Worm (Caenorhabditis elegans): Measurements from ENCODE around the gene zig-12.

zig-12 gene

ce11 chrX:8763607-8764006 is at the start of gene zig-12:
Gene zig-12, plus strand, starts transcription at chrX:8763907.
- TF ChIP-seq ahr-1 (tag; optimal IDR thresholded peaks at IDR 0.05) (no peak), gmeb-2 (tag; optimal IDR thresholded peaks at IDR 0.05) (no peak), elt-2 (tag; optimal IDR thresholded peaks at IDR 0.05) (no peak), ceh-22 (tag; optimal IDR thresholded peaks at IDR 0.05) (no peak), pha-2 (tag; optimal IDR thresholded peaks at IDR 0.05) (no peak), pat-9 (tag; optimal IDR thresholded peaks at IDR 0.05) (no peak), zip-5 (tag; optimal IDR thresholded peaks at IDR 0.05) (no peak), T23F11.4 (GFP tag; optimal IDR thresholded peaks at IDR 0.05) (no peak), ttx-3 (tag; optimal IDR thresholded peaks at IDR 0.05) (no peak), nhr-232 (tag; optimal IDR thresholded peaks at IDR 0.05) (no peak), tbx-7 (tag; optimal IDR thresholded peaks at IDR 0.05) (no peak)

ce11 chrX:8714845-8715244 is 48.9 kb upstream of the zig-12 start:
- TF ChIP-seq rnt-1 (tag; optimal IDR thresholded peaks at IDR 0.05), result no peak
- TF ChIP-seq hlh-13 (GFP tag; optimal IDR thresholded peaks at IDR 0.05), result no peak
- no peak for TF ChIP-seq fax-1 (tag; optimal IDR thresholded peaks at IDR 0.05)
- no peak for TF ChIP-seq ceh-45 (GFP tag; IDR thresholded peaks at IDR 0.05)
- TF ChIP-seq pag-3 (tag; optimal IDR thresholded peaks at IDR 0.05; ENCODE audit: borderline replicate concordance), result no peak
- no peak for TF ChIP-seq ets-4 (tag; optimal IDR thresholded peaks at IDR 0.05)
- TF ChIP-seq ttx-3 (tag; optimal IDR thresholded peaks at IDR 0.05), result no peak
- TF ChIP-seq ztf-16 (tag; optimal IDR thresholded peaks at IDR 0.05), result no peak
- no peak for TF ChIP-seq ceh-14 (tag; optimal IDR thresholded peaks at IDR 0.05)

- TF ChIP-seq ceh-18 (tag; optimal IDR thresholded peaks at IDR 0.05) (no peak), tbx-7 (tag; optimal IDR thresholded peaks at IDR 0.05) (no peak), K09A11.1 (tag; optimal IDR thresholded peaks at IDR 0.05; ENCODE audit: insufficient read depth) (no peak), unc-86 (tag; optimal IDR thresholded peaks at IDR 0.05) (no peak), madf-2 (tag; optimal IDR thresholded peaks at IDR 0.05) (no peak), hlh-8 (tag; optimal IDR thresholded peaks at IDR 0.05) (no peak), dmd-4 (tag; optimal IDR thresholded peaks at IDR 0.05; ENCODE audit: borderline replicate concordance) (no peak), pqm-1 (tag; optimal IDR thresholded peaks at IDR 0.05) (no peak), lim-6 (tag; optimal IDR thresholded peaks at IDR 0.05) (no peak), hlh-15 (tag; optimal IDR thresholded peaks at IDR 0.05) (no peak), sdc-2 (tag; optimal IDR thresholded peaks at IDR 0.05) (no peak), hlh-13 (GFP tag; optimal IDR thresholded peaks at IDR 0.05) (no peak), ttx-3 (tag; optimal IDR thresholded peaks at IDR 0.05) (no peak), zip-5 (tag; optimal IDR thresholded peaks at IDR 0.05) (no peak), ref-2 (tag; optimal IDR thresholded peaks at IDR 0.05) (no peak), che-1 (tag; optimal IDR thresholded peaks at IDR 0.05) (no peak), T23F11.4 (GFP tag; optimal IDR thresholded peaks at IDR 0.05) (no peak)
These were observed 46.9 kb upstream of the zig-12 start, which contains the start of gene F53A9.7 for ce11 chrX:8716822-8717221. Gene F53A9.7, minus strand, starts transcription at chrX:8716922.

ce11 chrX:8718153-8718552 is 45.6 kb upstream of the zig-12 start:
- TF ChIP-seq pat-9 (tag; optimal IDR thresholded peaks at IDR 0.05) (no peak), ceh-22 (tag; optimal IDR thresholded peaks at IDR 0.05) (no peak), ceh-6 (GFP tag; optimal IDR thresholded peaks at IDR 0.05) (no peak), F13H6.1 (tag; optimal IDR thresholded peaks at IDR 0.05) (no peak), zip-5 (tag; optimal IDR thresholded peaks at IDR 0.05) (no peak), madf-2 (tag; optimal IDR thresholded peaks at IDR 0.05) (no peak), dve-1 (tag; optimal IDR thresholded peaks at IDR 0.05) (no peak), ttx-3 (tag; optimal IDR thresholded peaks at IDR 0.05) (no peak), pqm-1 (tag; optimal IDR thresholded peaks at IDR 0.05) (no peak)

- TF ChIP-seq gmeb-2 (tag; optimal IDR thresholded peaks at IDR 0.05) (no peak), Y22D7AL.16 (tag; optimal IDR thresholded peaks at IDR 0.05) (no peak), C38D4.7 (GFP tag; optimal IDR thresholded peaks at IDR 0.05) (no peak), odd-2 (tag; optimal IDR thresholded peaks at IDR 0.05) (no peak), C08G9.2 (tag; optimal IDR thresholded peaks at IDR 0.05) (no peak), eyg-1 (tag; optimal IDR thresholded peaks at IDR 0.05) (no peak), lim-6 (tag; optimal IDR thresholded peaks at IDR 0.05) (no peak), ceh-24 (tag; optimal IDR thresholded peaks at IDR 0.05) (no peak), lin-11 (tag; optimal IDR thresholded peaks at IDR 0.05) (no peak), syd-9 (tag; optimal IDR thresholded peaks at IDR 0.05) (no peak), pha-4 (tag; optimal IDR thresholded peaks at IDR 0.05) (no peak), ref-2 (tag; optimal IDR thresholded peaks at IDR 0.05) (no peak)
These were observed 44.9 kb upstream of the zig-12 start, which contains the start of gene F53A9.8 for ce11 chrX:8718856-8719255. Gene F53A9.8, minus strand, starts transcription at chrX:8718904.

Measured in whole organism, late embryonic.